Worm (Caenorhabditis elegans): ENCODE results near the gene npp-1.

npp-1 gene

ce11 chrIV:9867915-9868314 is 9.6 kb downstream of the npp-1 start (continued):
- no peak for TF ChIP-seq cebp-1 (GFP tag; IDR thresholded peaks at IDR 0.05)
- peak; percentile 27 for TF ChIP-seq cebp-1 (tag; optimal IDR thresholded peaks at IDR 0.05)
- no peak for TF ChIP-seq hlh-12 (tag; optimal IDR thresholded peaks at IDR 0.05)
- peak; percentile 70 for TF ChIP-seq F22D6.2 (tag; optimal IDR thresholded peaks at IDR 0.05)
- no peak for TF ChIP-seq F23B12.7 (tag; optimal IDR thresholded peaks at IDR 0.05; ENCODE audit: insufficient read depth)
- no peak for TF ChIP-seq snpc-1.3 (tag; optimal IDR thresholded peaks at IDR 0.05; ENCODE audit: insufficient read depth)
- no peak for TF ChIP-seq rcor-1 (GFP tag; IDR thresholded peaks at IDR 0.05)
- no peak for TF ChIP-seq madf-6 (GFP tag; IDR thresholded peaks at IDR 0.05)
- no peak for TF ChIP-seq ceh-58 (GFP tag; IDR thresholded peaks at IDR 0.05)
- no peak for TF ChIP-seq hmg-20 (GFP tag; IDR thresholded peaks at IDR 0.05)
- no peak for TF ChIP-seq egl-44 (GFP tag; IDR thresholded peaks at IDR 0.05)
- TF ChIP-seq sptf-2 (GFP tag; optimal IDR thresholded peaks at IDR 0.05): no peak
- no peak for TF ChIP-seq B0019.2 (GFP tag; conservative IDR thresholded peaks at IDR 0.05)
- no peak for TF ChIP-seq aptf-3 (GFP tag; IDR thresholded peaks at IDR 0.05)
- TF ChIP-seq die-1 (tag; optimal IDR thresholded peaks at IDR 0.05): peak; percentile 55
- TF ChIP-seq F39B2.1 (GFP tag; IDR thresholded peaks at IDR 0.05): no peak
- TF ChIP-seq lin-54 (GFP tag; optimal IDR thresholded peaks at IDR 0.05): no peak
- no peak for TF ChIP-seq efl-1 (GFP tag; optimal IDR thresholded peaks at IDR 0.05)
- no peak for TF ChIP-seq D2030.7 (GFP tag; IDR thresholded peaks at IDR 0.05)
- TF ChIP-seq gei-17 (GFP tag; optimal IDR thresholded peaks at IDR 0.05): no peak
- TF ChIP-seq chd-7 (tag; optimal IDR thresholded peaks at IDR 0.05): peak; percentile 26
- no peak for TF ChIP-seq mel-28 (tag; optimal IDR thresholded peaks at IDR 0.05; ENCODE audit: borderline replicate concordance)
- TF ChIP-seq T07F8.4 (tag; optimal IDR thresholded peaks at IDR 0.05): no peak
- TF ChIP-seq tbp1 (GFP tag; optimal IDR thresholded peaks at IDR 0.05): peak; percentile 3
- TF ChIP-seq dpl-1 (GFP tag; optimal IDR thresholded peaks at IDR 0.05): no peak
- peak; percentile 48; the same call in 1 of the 2 replicates for TF ChIP-seq lin-26 (GFP tag; IDR thresholded peaks at IDR 0.05)
- TF ChIP-seq snpc-3.4 (tag; optimal IDR thresholded peaks at IDR 0.05): no peak
- peak in 1 of 2 experiments; percentile 8 for TF ChIP-seq let-607 (tag; optimal IDR thresholded peaks at IDR 0.05)
- TF ChIP-seq ztf-25 (GFP tag; IDR thresholded peaks at IDR 0.05): no peak

ce11 chrIV:9869344-9869743 is 11.1 kb downstream of the npp-1 start:
- TF ChIP-seq ekl-4 (GFP tag; IDR thresholded peaks at IDR 0.05): no peak
- peak; percentile 38 for TF ChIP-seq pha-4 (tag; optimal IDR thresholded peaks at IDR 0.05)
- no peak for TF ChIP-seq nfya-2 (GFP tag; IDR thresholded peaks at IDR 0.05)

ce11 chrIV:9872210-9872609 is 13.9 kb downstream of the npp-1 start:
- TF ChIP-seq ztf-28 (GFP tag; IDR thresholded peaks at IDR 0.05) (no peak), madf-10 (tag; optimal IDR thresholded peaks at IDR 0.05) (no peak), ekl-4 (GFP tag; IDR thresholded peaks at IDR 0.05) (no peak), ceh-58 (GFP tag; IDR thresholded peaks at IDR 0.05) (no peak), zim-3 (tag; optimal IDR thresholded peaks at IDR 0.05) (no peak)

- TF ChIP-seq ama-1 (optimal IDR thresholded peaks at IDR 0.05): no peak
- TF ChIP-seq ama-1 (GFP tag; optimal IDR thresholded peaks at IDR 0.05): no peak
- TF ChIP-seq T07F8.4 (tag; optimal IDR thresholded peaks at IDR 0.05): no peak
- TF ChIP-seq nhr-80 (tag; optimal IDR thresholded peaks at IDR 0.05): peak; percentile 62
These were observed 14.5 kb downstream of the npp-1 start for ce11 chrIV:9872786-9873185.

Data from whole organism, young adult.